Fruit fly (Drosophila melanogaster) whole organism, embryonic: ENCODE results near the gene CG3909.

Source experiments
- Atf6 ChIP-seq: fragments of 200-800 bp; sonication (Bioruptor generic); IDR thresholded peaks from 2 replicates; pipeline ENCODE4 v1.3.6; 2022; ENCODE audit warnings: missing biosample characterization, missing genetic modification characterization
- CG11695 ChIP-seq: fragments of 200-800 bp; sonication (Bioruptor generic); IDR thresholded peaks from 3 replicates; pipeline ENCODE4 v1.3.6; 2022; ENCODE audit warnings: missing biosample characterization, missing genetic modification characterization
- CG12299 ChIP-seq: fragments of 200-800 bp; sonication (Bioruptor generic); optimal IDR thresholded peaks from 2 replicates; lab custom pipeline; 2018; ENCODE audit warnings: missing biosample characterization, mild to moderate bottlenecking, missing genetic modification characterization
- CG13287 ChIP-seq: fragments of 200-800 bp; sonication (Bioruptor generic); IDR thresholded peaks from 2 replicates; pipeline ENCODE4 v1.3.6; 2022; ENCODE audit warnings: missing biosample characterization, missing genetic modification characterization; ENCODE audit not compliant: partially characterized antibody
- CG15073 ChIP-seq: fragments of 200-800 bp; sonication (Bioruptor generic); optimal IDR thresholded peaks from 2 replicates; lab custom pipeline; 2016; ENCODE audit warnings: missing biosample characterization, missing genetic modification characterization
- CG15479 ChIP-seq: fragments of 200-800 bp; sonication (Bioruptor generic); optimal IDR thresholded peaks from 3 replicates; lab custom pipeline; 2019; ENCODE audit warnings: missing biosample characterization, mild to moderate bottlenecking, missing genetic modification characterization, moderate library complexity
- CG17186 ChIP-seq: fragments of 200-800 bp; sonication (Bioruptor generic); optimal IDR thresholded peaks from 3 replicates; lab custom pipeline; 2017; ENCODE audit warnings: missing biosample characterization, missing genetic modification reagents, missing genetic modification characterization
- CG30020 ChIP-seq: fragments of 200-800 bp; optimal IDR thresholded peaks from 2 replicates; lab custom pipeline; 2019; ENCODE audit warnings: missing biosample characterization, mild to moderate bottlenecking, missing genetic modification characterization, moderate library complexity
- CG34224 ChIP-seq: fragments of 200-800 bp; sonication (Bioruptor generic); IDR thresholded peaks from 3 replicates; pipeline ENCODE4 v1.3.6; 2022; ENCODE audit warnings: missing biosample characterization, missing genetic modification characterization; ENCODE audit not compliant: partially characterized antibody
- CG5180 ChIP-seq: fragments of 200-800 bp; sonication (Bioruptor generic); optimal IDR thresholded peaks from 3 replicates; lab custom pipeline; 2017; ENCODE audit warnings: missing biosample characterization, missing genetic modification characterization, mild to moderate bottlenecking, moderate library complexity, missing genetic modification reagents
- CG7372 ChIP-seq: fragments of 200-800 bp; sonication (Bioruptor generic); IDR thresholded peaks from 2 replicates; pipeline ENCODE4 v1.3.6; 2022; ENCODE audit warnings: missing biosample characterization, missing genetic modification characterization
- CG7786 ChIP-seq: fragments of 200-800 bp; sonication (Bioruptor generic); optimal IDR thresholded peaks from 2 replicates; lab custom pipeline; 2016; ENCODE audit warnings: missing biosample characterization, missing genetic modification characterization
- CG8924 ChIP-seq: fragments of 200-800 bp; optimal IDR thresholded peaks from 3 replicates; lab custom pipeline; 2019; ENCODE audit warnings: missing biosample characterization, mild to moderate bottlenecking, missing genetic modification characterization, moderate library complexity
- Camta ChIP-seq: fragments of 200-800 bp; sonication (Bioruptor generic); optimal IDR thresholded peaks from 2 replicates; lab custom pipeline; 2016; ENCODE audit warnings: missing biosample characterization, missing genetic modification characterization
- D ChIP-seq, 2 experiments: fragments of 200-800 bp in 1 of 2; fragments of >200 bp in 1 of 2; sonication (Bioruptor generic) in 1 of 2; optimal IDR thresholded peaks; 2 replicates in 1 of 2; 3 replicates in 1 of 2; lab custom pipeline; 2017; ENCODE audit warnings: mild to moderate bottlenecking in 1 of 2, missing biosample characterization in 1 of 2, missing genetic modification characterization in 1 of 2, missing genetic modification reagents in 1 of 2
- Doc3 ChIP-seq: fragments of 200-800 bp; sonication (Bioruptor generic); IDR thresholded peaks from 3 replicates; pipeline ENCODE4 v1.3.6; 2022; ENCODE audit warnings: missing biosample characterization, missing genetic modification characterization; ENCODE audit not compliant: partially characterized antibody
- Drgx ChIP-seq: fragments of 200-800 bp; sonication (Bioruptor generic); IDR thresholded peaks from 2 replicates; pipeline ENCODE4 v1.3.6; 2022; ENCODE audit warnings: missing biosample characterization, missing genetic modification characterization
- Hmr ChIP-seq: fragments of 200-800 bp; sonication (Bioruptor generic); optimal IDR thresholded peaks from 3 replicates; lab custom pipeline; 2017; ENCODE audit warnings: mild to moderate bottlenecking, missing biosample characterization, missing genetic modification reagents, missing genetic modification characterization
- NK7.1 ChIP-seq: fragments of 200-800 bp; sonication (Bioruptor generic); optimal IDR thresholded peaks from 3 replicates; lab custom pipeline; 2016; ENCODE audit warnings: missing biosample characterization, missing genetic modification characterization
- Neu2 ChIP-seq: fragments of 200-800 bp; sonication (Bioruptor generic); optimal IDR thresholded peaks from 3 replicates; lab custom pipeline; 2016; ENCODE audit warnings: missing biosample characterization, missing genetic modification characterization, borderline replicate concordance
- Opbp ChIP-seq: fragments of 200-800 bp; sonication (Bioruptor generic); IDR thresholded peaks from 3 replicates; pipeline ENCODE4 v1.3.6; 2022; ENCODE audit warnings: missing biosample characterization, missing genetic modification characterization; ENCODE audit not compliant: partially characterized antibody
- Poxn ChIP-seq: fragments of 200-800 bp; sonication (Bioruptor generic); IDR thresholded peaks from 2 replicates; pipeline ENCODE4 v1.3.6; 2022; ENCODE audit warnings: missing biosample characterization, missing genetic modification characterization
- Sox100B ChIP-seq: fragments of 200-800 bp; sonication (Bioruptor generic); optimal IDR thresholded peaks from 3 replicates; lab custom pipeline; 2018; ENCODE audit warnings: missing biosample characterization, mild to moderate bottlenecking, missing genetic modification characterization
- Spps ChIP-seq: fragments of 200-800 bp; sonication (Bioruptor generic); optimal IDR thresholded peaks from 2 replicates; lab custom pipeline; 2018; ENCODE audit warnings: missing biosample characterization, mild to moderate bottlenecking, missing genetic modification characterization
- Tbp ChIP-seq: fragments of >200 bp; optimal IDR thresholded peaks from 2 replicates; lab custom pipeline; 2018; ENCODE audit warnings: missing biosample characterization, missing genetic modification characterization
- Trl ChIP-seq, 3 experiments: fragments of >200 bp in 2 of 3; fragments of 200-800 bp in 1 of 3; sonication (Bioruptor generic) in 1 of 3; optimal IDR thresholded peaks; 2 replicates in 1 of 3; 3 replicates in 2 of 3; lab custom pipeline; 2016 to 2017; ENCODE audit warnings: missing biosample characterization in 1 of 3, missing genetic modification characterization in 1 of 3
- Vsx1 ChIP-seq: fragments of 200-800 bp; sonication (Bioruptor generic); optimal IDR thresholded peaks from 2 replicates; lab custom pipeline; 2017; ENCODE audit warnings: missing biosample characterization, mild to moderate bottlenecking, missing genetic modification characterization, missing genetic modification reagents
- amos ChIP-seq: fragments of 200-800 bp; sonication (Bioruptor generic); IDR thresholded peaks from 2 replicates; pipeline ENCODE4 v1.3.6; 2022; ENCODE audit warnings: missing biosample characterization, missing genetic modification characterization; ENCODE audit not compliant: partially characterized antibody
- cad ChIP-seq: fragments of >200 bp; optimal IDR thresholded peaks from 2 replicates; lab custom pipeline; 2017; ENCODE audit warnings: missing biosample characterization, missing genetic modification characterization
- crc ChIP-seq: fragments of 200-800 bp; sonication (Bioruptor generic); optimal IDR thresholded peaks from 2 replicates; lab custom pipeline; 2016; ENCODE audit warnings: missing biosample characterization, missing genetic modification characterization
- dati ChIP-seq: fragments of 200-800 bp; sonication (Bioruptor generic); IDR thresholded peaks from 2 replicates; pipeline ENCODE4 v1.3.6; 2022; ENCODE audit warnings: missing biosample characterization, missing genetic modification characterization
- disco-r ChIP-seq: fragments of 200-800 bp; sonication (Bioruptor generic); optimal IDR thresholded peaks from 2 replicates; lab custom pipeline; 2016; ENCODE audit warnings: missing biosample characterization, missing genetic modification characterization
- emc ChIP-seq: fragments of 200-800 bp; sonication (Bioruptor generic); optimal IDR thresholded peaks from 2 replicates; lab custom pipeline; 2016; ENCODE audit warnings: missing biosample characterization, missing genetic modification characterization
- fd64A ChIP-seq: fragments of 200-800 bp; sonication (Bioruptor generic); optimal IDR thresholded peaks from 3 replicates; lab custom pipeline; 2018; ENCODE audit warnings: missing biosample characterization, mild to moderate bottlenecking, missing genetic modification characterization
- gce ChIP-seq: fragments of 200-800 bp; sonication (Bioruptor generic); IDR thresholded peaks from 3 replicates; pipeline ENCODE4 v1.3.6; 2022; ENCODE audit warnings: missing biosample characterization, missing genetic modification characterization
- lbe ChIP-seq: fragments of 200-800 bp; sonication (Bioruptor generic); optimal IDR thresholded peaks from 2 replicates; lab custom pipeline; 2016; ENCODE audit warnings: missing biosample characterization, mild to moderate bottlenecking, missing genetic modification characterization
- mirr ChIP-seq: fragments of 200-800 bp; sonication (Bioruptor generic); optimal IDR thresholded peaks from 3 replicates; lab custom pipeline; 2018; ENCODE audit warnings: missing biosample characterization, mild to moderate bottlenecking, missing genetic modification characterization
- odd ChIP-seq: fragments of 200-800 bp; sonication (Bioruptor generic); optimal IDR thresholded peaks from 2 replicates; lab custom pipeline; 2017; ENCODE audit warnings: missing biosample characterization, mild to moderate bottlenecking, missing genetic modification characterization
- pan ChIP-seq, 4 experiments: fragments of >200 bp in 3 of 4; fragments of 200-800 bp in 1 of 4; sonication (Bioruptor generic) in 1 of 4; optimal IDR thresholded peaks in 3 of 4; IDR thresholded peaks in 1 of 4; 2 replicates each; pipeline versions ENCODE4 v1.3.6 to Lab custom; 2017 to 2022; ENCODE audit warnings: missing biosample characterization in 2 of 4, missing genetic modification characterization in 2 of 4, mixed read lengths in 1 of 4
- pita ChIP-seq: fragments of 200-800 bp; sonication (Bioruptor generic); optimal IDR thresholded peaks from 2 replicates; lab custom pipeline; 2017; ENCODE audit warnings: missing biosample characterization, mild to moderate bottlenecking, missing genetic modification characterization
- prd ChIP-seq, 3 experiments: fragments of >200 bp in 2 of 3; fragments of 200-800 bp in 1 of 3; sonication (Bioruptor generic) in 1 of 3; optimal IDR thresholded peaks in 2 of 3; IDR thresholded peaks in 1 of 3; 2 replicates in 2 of 3; 3 replicates in 1 of 3; pipeline versions ENCODE4 v1.3.6 to Lab custom; 2017 to 2022; ENCODE audit warnings: missing biosample characterization in 1 of 3, missing genetic modification characterization in 1 of 3
- repo ChIP-seq: fragments of 200-800 bp; sonication (Bioruptor generic); optimal IDR thresholded peaks from 2 replicates; lab custom pipeline; 2016; ENCODE audit warnings: missing biosample characterization, missing genetic modification characterization
- sc ChIP-seq, 3 experiments: fragments of >200 bp in 2 of 3; fragments of 200-800 bp in 1 of 3; sonication (Bioruptor generic) in 1 of 3; optimal IDR thresholded peaks; 2 replicates in 2 of 3; 3 replicates in 1 of 3; lab custom pipeline; 2017; ENCODE audit warnings: mild to moderate bottlenecking in 1 of 3, missing biosample characterization in 1 of 3, missing genetic modification characterization in 1 of 3, missing genetic modification reagents in 1 of 3
- slbo ChIP-seq: fragments of 200-800 bp; sonication (Bioruptor generic); IDR thresholded peaks from 2 replicates; pipeline ENCODE4 v1.3.6; 2022; ENCODE audit warnings: missing biosample characterization, missing genetic modification characterization
- slp2 ChIP-seq: fragments of 200-800 bp; sonication (Bioruptor generic); optimal IDR thresholded peaks from 2 replicates; lab custom pipeline; 2016; ENCODE audit warnings: missing biosample characterization, missing genetic modification characterization
- tgo ChIP-seq: fragments of 200-800 bp; sonication (Bioruptor generic); IDR thresholded peaks from 3 replicates; pipeline ENCODE4 v1.3.6; 2022; ENCODE audit warnings: missing biosample characterization, missing genetic modification characterization
- tll ChIP-seq, 2 experiments: fragments of 200-800 bp in 1 of 2; fragments of >200 bp in 1 of 2; sonication (Bioruptor generic) in 1 of 2; optimal IDR thresholded peaks; 2 replicates each; lab custom pipeline; 2017 to 2019; ENCODE audit warnings: missing biosample characterization in 2 of 2, missing genetic modification characterization in 2 of 2, mild to moderate bottlenecking in 1 of 2, moderate library complexity in 1 of 2
- twi ChIP-seq: fragments of 200-800 bp; optimal IDR thresholded peaks from 2 replicates; lab custom pipeline; 2019; ENCODE audit warnings: missing biosample characterization, mild to moderate bottlenecking, missing genetic modification characterization, moderate library complexity

CG3909 gene

dm6 chr3R:10084914-10085313, 41.8 kb downstream of the CG3909 start (continued):
- no peak for TF ChIP-seq CG15073 (GFP tag; lab: Kevin White, UChicago)
- no peak for TF ChIP-seq dati (GFP tag; lab: Robert Waterston, UW)
- no peak for TF ChIP-seq crc
- no peak for TF ChIP-seq prd (optimal IDR thresholded peaks at IDR 0.05; lab: Kevin White, UChicago)
- peak; percentile 66 for TF ChIP-seq prd (GFP tag; IDR thresholded peaks at IDR 0.05; lab: Robert Waterston, UW)
- no peak for TF ChIP-seq Neu2 (GFP tag; lab: Kevin White, UChicago)
- TF ChIP-seq CG17186: no peak
- no peak for TF ChIP-seq CG13287
- no peak for TF ChIP-seq Poxn (GFP tag; lab: Robert Waterston, UW)
- no peak for TF ChIP-seq repo (GFP tag; lab: Kevin White, UChicago)
- no peak for TF ChIP-seq fd64A (GFP tag; lab: Kevin White, UChicago)
- TF ChIP-seq NK7.1: no peak
- peak; percentile 36; the same call in 1 of the 3 replicates for TF ChIP-seq gce (GFP tag; lab: Robert Waterston, UW)
- peak; percentile 41; the same call in 1 of the 3 replicates for TF ChIP-seq tgo (GFP tag; lab: Robert Waterston, UW)
- peak; percentile 79 for TF ChIP-seq Hmr
- TF ChIP-seq emc: no peak
- no peak for TF ChIP-seq Sox100B (GFP tag; lab: Kevin White, UChicago)
- TF ChIP-seq CG8924: no peak
- no peak for TF ChIP-seq pan (optimal IDR thresholded peaks at IDR 0.05; lab: Kevin White, UChicago)
- TF ChIP-seq pan (GFP tag; optimal IDR thresholded peaks at IDR 0.05 in 1 of 2, IDR thresholded peaks at IDR 0.05 in 1 of 2): peak in 1 of 2 experiments; percentile 61
- no peak for TF ChIP-seq twi (tag; lab: Kevin White, UChicago)
- TF ChIP-seq sc (optimal IDR thresholded peaks at IDR 0.05; lab: Kevin White, UChicago): no peak
- TF ChIP-seq sc (GFP tag; optimal IDR thresholded peaks at IDR 0.05; lab: Kevin White, UChicago): no peak
- TF ChIP-seq CG34224: no peak
- no peak for TF ChIP-seq Drgx (GFP tag; lab: Robert Waterston, UW)
- no peak for TF ChIP-seq CG5180 (GFP tag; lab: Kevin White, UChicago)
- no peak for TF ChIP-seq mirr (GFP tag; lab: Kevin White, UChicago)
- no peak for TF ChIP-seq slp2 (GFP tag; lab: Kevin White, UChicago)
- TF ChIP-seq CG7786: peak; percentile 71
- TF ChIP-seq D (optimal IDR thresholded peaks at IDR 0.05; lab: Kevin White, UChicago): no peak
- no peak for TF ChIP-seq D (GFP tag; optimal IDR thresholded peaks at IDR 0.05; lab: Kevin White, UChicago)
- TF ChIP-seq tll (GFP tag; optimal IDR thresholded peaks at IDR 0.05; lab: Kevin White, UChicago): no peak
- TF ChIP-seq CG7372: no peak
- TF ChIP-seq Vsx1: no peak
- no peak for TF ChIP-seq pita
- TF ChIP-seq Tbp (GFP tag; lab: Kevin White, UChicago): no peak
- no peak for TF ChIP-seq CG30020 (tag; lab: Kevin White, UChicago)
- no peak for TF ChIP-seq Spps (tag; lab: Kevin White, UChicago)
- no peak for TF ChIP-seq Doc3 (GFP tag; lab: Robert Waterston, UW)
- TF ChIP-seq CG11695 (GFP tag; lab: Robert Waterston, UW): no peak
- TF ChIP-seq disco-r (GFP tag; lab: Kevin White, UChicago): no peak
- TF ChIP-seq Trl (optimal IDR thresholded peaks at IDR 0.05; lab: Kevin White, UChicago): no peak
- no peak for TF ChIP-seq Trl (GFP tag; optimal IDR thresholded peaks at IDR 0.05; lab: Kevin White, UChicago)
- no peak for TF ChIP-seq Camta (GFP tag; lab: Kevin White, UChicago)
- peak; percentile 70 for TF ChIP-seq Atf6
- no peak for TF ChIP-seq CG12299 (tag; lab: Kevin White, UChicago)
- TF ChIP-seq cad (GFP tag; lab: Kevin White, UChicago): no peak
- peak; percentile 87 for TF ChIP-seq lbe (GFP tag; lab: Kevin White, UChicago)
- TF ChIP-seq odd: no peak
- no peak for TF ChIP-seq CG15479 (GFP tag; lab: Kevin White, UChicago)
- TF ChIP-seq amos: no peak
- no peak for TF ChIP-seq Opbp
- peak; percentile 90 for TF ChIP-seq slbo (GFP tag; lab: Robert Waterston, UW)
